Fruit fly (Drosophila melanogaster): ENCODE measurements around the gene CG12817.

Gene CG12817

dm6 chr3R:10261800-10262199, 37.3 kb upstream of the CG12817 start, which contains the start of the genes Sirt6 and pont (continued):
- TF ChIP-seq nau (GFP tag; optimal IDR thresholded peaks at IDR 0.05) (peak; percentile 74), Hand (GFP tag; optimal IDR thresholded peaks at IDR 0.05) (peak; percentile 73), chif (GFP tag; optimal IDR thresholded peaks at IDR 0.05) (peak; percentile 39 to 59), slbo (GFP tag; IDR thresholded peaks at IDR 0.05) (no peak), Hr78 (GFP tag; optimal IDR thresholded peaks at IDR 0.05) (peak in 1 of 2 experiments; percentile 80), vnd (GFP tag; IDR thresholded peaks at IDR 0.05; ENCODE audit: partially characterized antibody) (no peak), fd102C (GFP tag; optimal IDR thresholded peaks at IDR 0.05) (peak; percentile 62), jumu (GFP tag; optimal IDR thresholded peaks at IDR 0.05) (no peak), CG11723 (GFP tag; optimal IDR thresholded peaks at IDR 0.05) (peak; percentile 80), Ssrp (tag; optimal IDR thresholded peaks at IDR 0.05) (peak; percentile 97), CG10654 (GFP tag; optimal IDR thresholded peaks at IDR 0.05) (peak; percentile 90), Sox102F (GFP tag; optimal IDR thresholded peaks at IDR 0.05) (peak; percentile 97), CG10267 (tag; optimal IDR thresholded peaks at IDR 0.05) (peak; percentile 94), gfzf (GFP tag; optimal IDR thresholded peaks at IDR 0.05) (peak; percentile 66), lilli (GFP tag; optimal IDR thresholded peaks at IDR 0.05) (peak; percentile 83), CG13624 (GFP tag; optimal IDR thresholded peaks at IDR 0.05) (peak; percentile 66), sim (GFP tag; IDR thresholded peaks at IDR 0.05) (no peak), usp (GFP tag; optimal IDR thresholded peaks at IDR 0.05) (no peak), prd (optimal IDR thresholded peaks at IDR 0.05) (no peak), prd (GFP tag; IDR thresholded peaks at IDR 0.05) (no peak), Max (GFP tag; optimal IDR thresholded peaks at IDR 0.05) (peak; percentile 94), Vsx1 (GFP tag; optimal IDR thresholded peaks at IDR 0.05) (peak; percentile 82), esg (GFP tag; conservative IDR thresholded peaks at IDR 0.05) (no peak), mirr (GFP tag; optimal IDR thresholded peaks at IDR 0.05) (peak; percentile 20), Eip74EF (GFP tag; optimal IDR thresholded peaks at IDR 0.05) (peak in 1 of 2 experiments; percentile 94), CG14050 (GFP tag; IDR thresholded peaks at IDR 0.05) (no peak), CG11696 (GFP tag; IDR thresholded peaks at IDR 0.05) (no peak), peb (GFP tag; IDR thresholded peaks at IDR 0.05) (no peak), bigmax (GFP tag; optimal IDR thresholded peaks at IDR 0.05) (no peak), maf-S (GFP tag; optimal IDR thresholded peaks at IDR 0.05) (peak; percentile 7), Hmx (GFP tag; optimal IDR thresholded peaks at IDR 0.05) (peak; percentile 23), br (optimal IDR thresholded peaks at IDR 0.05) (no peak), sd (tag; optimal IDR thresholded peaks at IDR 0.05) (peak; percentile 89), CG14710 (tag; optimal IDR thresholded peaks at IDR 0.05) (peak; percentile 99), CG31388 (GFP tag; optimal IDR thresholded peaks at IDR 0.05) (peak; percentile 89), yki (optimal IDR thresholded peaks at IDR 0.05) (no peak), klu (GFP tag; IDR thresholded peaks at IDR 0.05) (no peak), slp2 (GFP tag; optimal IDR thresholded peaks at IDR 0.05) (no peak), grau (tag; optimal IDR thresholded peaks at IDR 0.05) (peak; percentile 96), Lim3 (GFP tag; IDR thresholded peaks at IDR 0.05) (no peak), Xbp1 (GFP tag; optimal IDR thresholded peaks at IDR 0.05) (peak; percentile 95), CG7839 (tag; optimal IDR thresholded peaks at IDR 0.05) (peak; percentile 98), H2.0 (GFP tag; IDR thresholded peaks at IDR 0.05) (no peak), CG17328 (GFP tag; IDR thresholded peaks at IDR 0.05) (no peak), CG34224 (GFP tag; IDR thresholded peaks at IDR 0.05; ENCODE audit: partially characterized antibody) (no peak), Dll (GFP tag; IDR thresholded peaks at IDR 0.05; ENCODE audit: partially characterized antibody) (no peak), kni (GFP tag; optimal IDR thresholded peaks at IDR 0.05) (no peak), kah (GFP tag; optimal IDR thresholded peaks at IDR 0.05) (peak; percentile 76), CG15073 (GFP tag; optimal IDR thresholded peaks at IDR 0.05) (peak; percentile 58), tgo (GFP tag; IDR thresholded peaks at IDR 0.05) (no peak), Six4 (GFP tag; optimal IDR thresholded peaks at IDR 0.05) (peak; percentile 92), tup (GFP tag; optimal IDR thresholded peaks at IDR 0.05) (peak; percentile 52)
